Worm (Caenorhabditis elegans) whole organism, L4/young adult: ENCODE measurements around the gene F25E5.2.

Experiments used
- W03F9.2 ChIP-seq: fragments of 150-350 bp; optimal IDR thresholded peaks from 2 replicates; lab custom pipeline; 2014; ENCODE audit warnings: missing biosample characterization, missing genetic modification characterization
- dao-5 ChIP-seq: sonication (generic microtip); optimal IDR thresholded peaks from 2 replicates; lab custom pipeline; 2016; ENCODE audit warnings: missing genotype, missing genetic modification characterization, moderate library complexity, missing compliant biosample characterization
- him-1 ChIP-seq: sonication (generic microtip); optimal IDR thresholded peaks from 2 replicates; lab custom pipeline; 2016; ENCODE audit warnings: missing genotype, missing genetic modification reagents, missing genetic modification characterization, missing compliant biosample characterization

- no peak for TF ChIP-seq W03F9.2 (tag; lab: Kevin White, UChicago)
- no peak for TF ChIP-seq him-1 (tag; lab: Kevin White, UChicago)
- TF ChIP-seq dao-5 (tag; lab: Kevin White, UChicago) = no peak
These were observed 30.8 kb upstream of the F25E5.2 start, which contains the start of gene F18E3.10 for ce11 chrV:7424336-7424735.
